Fruit fly (Drosophila melanogaster) whole organism, embryonic: ENCODE measurements around the gene RNF220.

Experiments
- CG10462 ChIP-seq: fragments of 200-800 bp; sonication (Bioruptor generic); optimal IDR thresholded peaks from 2 replicates; lab custom pipeline; 2016; ENCODE audit warnings: missing biosample characterization, missing genetic modification characterization
- Xrp1 ChIP-seq: fragments of 200-800 bp; sonication (Bioruptor generic); IDR thresholded peaks from 2 replicates; pipeline ENCODE4 v1.3.6; 2022; ENCODE audit warnings: missing biosample characterization, missing genetic modification characterization
- ac ChIP-seq: fragments of 200-800 bp; sonication (Bioruptor generic); optimal IDR thresholded peaks from 3 replicates; lab custom pipeline; 2017; ENCODE audit warnings: missing biosample characterization, mild to moderate bottlenecking, missing genetic modification characterization
- dm ChIP-seq: fragments of 200-800 bp; sonication (Bioruptor generic); optimal IDR thresholded peaks from 3 replicates; lab custom pipeline; 2016; ENCODE audit warnings: missing biosample characterization, missing genetic modification characterization
- luna ChIP-seq: fragments of 200-800 bp; sonication (Bioruptor generic); optimal IDR thresholded peaks from 2 replicates; lab custom pipeline; 2016; ENCODE audit warnings: missing biosample characterization, missing genetic modification characterization
- phol ChIP-seq: fragments of 200-800 bp; sonication (Bioruptor generic); optimal IDR thresholded peaks from 3 replicates; lab custom pipeline; 2018; ENCODE audit warnings: missing biosample characterization, mild to moderate bottlenecking, missing genetic modification characterization, moderate library complexity

dm6 chr3R:22686336-22686874 lies 39.8 kb downstream of the RNF220 start, which contains the start of the genes Gclm and CG17625:
- TF ChIP-seq luna (no peak), CG10462 (GFP tag; lab: Kevin White, UChicago) (peak; percentile 18), Xrp1 (GFP tag; lab: Robert Waterston, UW) (peak; percentile 65; the same call in 1 of the 2 replicates), phol (tag; lab: Kevin White, UChicago) (peak; percentile 60), ac (no peak), dm (GFP tag; lab: Kevin White, UChicago) (peak; percentile 73)
